Worm (Caenorhabditis elegans) whole organism, late embryonic: ENCODE results near the gene ftt-2.

Experiments
- ama-1 ChIP-seq: fragments of 150-350 bp; optimal IDR thresholded peaks from 2 replicates; lab custom pipeline; 2014
- ceh-24 ChIP-seq: sonication (generic microtip); optimal IDR thresholded peaks from 2 replicates; lab custom pipeline; 2016; ENCODE audit warnings: mild to moderate bottlenecking, missing genetic modification characterization, missing compliant biosample characterization
- ceh-30 ChIP-seq: fragments of 150-350 bp; optimal IDR thresholded peaks from 2 replicates; lab custom pipeline; 2014; ENCODE audit warnings: missing biosample characterization, missing genetic modification characterization
- ceh-45 ChIP-seq: fragments of 200-800 bp; sonication (Bioruptor generic); IDR thresholded peaks from 2 replicates; pipeline ENCODE4 v1.3.6; 2022; ENCODE audit warnings: missing genetic modification reagents, missing genetic modification characterization, missing compliant biosample characterization
- che-1 ChIP-seq: sonication (generic microtip); optimal IDR thresholded peaks from 2 replicates; lab custom pipeline; 2016; ENCODE audit warnings: mild to moderate bottlenecking, missing genetic modification characterization, missing compliant biosample characterization
- ets-4 ChIP-seq: sonication (generic microtip); optimal IDR thresholded peaks from 2 replicates; lab custom pipeline; 2016; ENCODE audit warnings: missing genetic modification characterization, missing compliant biosample characterization
- fkh-10 ChIP-seq: fragments of 150-350 bp; optimal IDR thresholded peaks from 2 replicates; lab custom pipeline; 2014; ENCODE audit warnings: missing biosample characterization, missing genetic modification reagents, missing genetic modification characterization
- hlh-6 ChIP-seq: sonication (generic microtip); optimal IDR thresholded peaks from 2 replicates; lab custom pipeline; 2016; ENCODE audit warnings: missing genotype, missing genetic modification characterization, missing compliant biosample characterization
- nfya-1 ChIP-seq: sonication (generic microtip); optimal IDR thresholded peaks from 2 replicates; lab custom pipeline; 2017; ENCODE audit warnings: missing genetic modification characterization, mild to moderate bottlenecking, missing compliant biosample characterization, antibody characterized with exemption, moderate library complexity
- nhr-11 ChIP-seq: fragments of 150-350 bp; optimal IDR thresholded peaks from 2 replicates; lab custom pipeline; 2014; ENCODE audit warnings: missing biosample characterization, missing genetic modification characterization
- npax-4 ChIP-seq: sonication (generic microtip); optimal IDR thresholded peaks from 2 replicates; lab custom pipeline; 2016; ENCODE audit warnings: missing genetic modification characterization, missing compliant biosample characterization
- unc-55 ChIP-seq: sonication (generic microtip); optimal IDR thresholded peaks from 2 replicates; lab custom pipeline; 2017; ENCODE audit warnings: missing biosample characterization, missing genetic modification reagents, missing genetic modification characterization

- no peak for TF ChIP-seq nhr-11
- no peak for TF ChIP-seq ama-1 (lab: Kevin White, UChicago)
- no peak for TF ChIP-seq ets-4
- no peak for TF ChIP-seq ceh-30 (tag; lab: Kevin White, UChicago)
- TF ChIP-seq npax-4 (tag; lab: Kevin White, UChicago): no peak
- TF ChIP-seq hlh-6 (tag; lab: Kevin White, UChicago): no peak
- peak; percentile 40 for TF ChIP-seq nfya-1 (tag; lab: Kevin White, UChicago)
- no peak for TF ChIP-seq fkh-10 (GFP tag; lab: Kevin White, UChicago)
- no peak for TF ChIP-seq unc-55 (GFP tag; lab: Kevin White, UChicago)
- no peak for TF ChIP-seq che-1
- TF ChIP-seq ceh-45 (GFP tag; lab: Robert Waterston, UW): no peak
- TF ChIP-seq ceh-24 (tag; lab: Kevin White, UChicago): no peak
Observed at ce11 chrX:11608110-11608759, 3.0 kb upstream of the ftt-2 start.
